Fruit fly (Drosophila melanogaster): ENCODE results near the gene CG32708.

The CG32708 gene

DNA sequence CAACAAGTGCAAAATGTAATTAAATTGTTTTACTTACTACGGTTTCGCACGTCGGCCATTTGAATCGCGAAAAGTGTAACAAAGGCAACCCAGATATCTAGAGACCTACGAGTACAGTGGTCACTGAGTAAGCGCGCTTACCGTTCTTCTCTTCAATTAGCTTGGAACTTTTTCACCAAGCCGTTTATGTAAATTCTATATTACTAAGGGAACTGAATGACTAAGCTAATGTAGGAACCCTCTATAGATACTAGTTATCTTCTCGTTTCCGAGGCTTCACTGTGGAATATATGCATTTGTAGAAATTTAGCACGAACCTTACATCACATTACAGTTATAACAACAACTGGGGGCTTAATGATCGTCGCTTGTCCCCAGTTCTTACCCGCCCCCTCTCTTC is 38.7 kb upstream of the CG32708 start (continued):
- TF ChIP-seq CG11294 (GFP tag; IDR thresholded peaks at IDR 0.05) (peak; percentile 77), fd59A (GFP tag; optimal IDR thresholded peaks at IDR 0.05) (peak; percentile 37), Sox102F (GFP tag; optimal IDR thresholded peaks at IDR 0.05) (no peak), Sox15 (GFP tag; optimal IDR thresholded peaks at IDR 0.05) (peak; percentile 49), CG34406 (GFP tag; optimal IDR thresholded peaks at IDR 0.05) (peak; percentile 5), achi (GFP tag; optimal IDR thresholded peaks at IDR 0.05) (peak; percentile 58), CG6163 (GFP tag; IDR thresholded peaks at IDR 0.05) (peak; percentile 90), CG10631 (GFP tag; optimal IDR thresholded peaks at IDR 0.05) (peak; percentile 45), esn (GFP tag; optimal IDR thresholded peaks at IDR 0.05) (no peak), Eip78C (GFP tag) (peak; percentile 82), ss (GFP tag; optimal IDR thresholded peaks at IDR 0.05) (peak; percentile 16 to 47), fd85E (GFP tag; optimal IDR thresholded peaks at IDR 0.05) (no peak), CG4318 (GFP tag; optimal IDR thresholded peaks at IDR 0.05) (peak; percentile 57)

- TF ChIP-seq Ets21C (GFP tag; optimal IDR thresholded peaks at IDR 0.05) (no peak), Smox (GFP tag; optimal IDR thresholded peaks at IDR 0.05) (peak; percentile 57), Sox14 (GFP tag; optimal IDR thresholded peaks at IDR 0.05) (peak; percentile 74), pdm3 (GFP tag; optimal IDR thresholded peaks at IDR 0.05) (peak; percentile 85), CG9139 (GFP tag; optimal IDR thresholded peaks at IDR 0.05) (peak; percentile 72), Sox15 (GFP tag; optimal IDR thresholded peaks at IDR 0.05) (peak; percentile 34), CG7368 (GFP tag; optimal IDR thresholded peaks at IDR 0.05) (peak; percentile 45), achi (GFP tag; optimal IDR thresholded peaks at IDR 0.05) (peak; percentile 81), Hr39 (GFP tag; optimal IDR thresholded peaks at IDR 0.05) (peak; percentile 17), CG6163 (GFP tag; IDR thresholded peaks at IDR 0.05) (peak; percentile 75), Eip93F (GFP tag; optimal IDR thresholded peaks at IDR 0.05) (no peak), eg (GFP tag; IDR thresholded peaks at IDR 0.05) (peak; percentile 80), ss (GFP tag; optimal IDR thresholded peaks at IDR 0.05) (peak; percentile 79 to 80), topi (GFP tag; optimal IDR thresholded peaks at IDR 0.05) (peak; percentile 67), acj6 (GFP tag; optimal IDR thresholded peaks at IDR 0.05) (peak; percentile 77), CG11762 (GFP tag; optimal IDR thresholded peaks at IDR 0.05; ENCODE audit: insufficient read depth) (peak; percentile 40), CG6808 (GFP tag; optimal IDR thresholded peaks at IDR 0.05) (peak; percentile 88), lz (GFP tag; optimal IDR thresholded peaks at IDR 0.05) (peak; percentile 58), CG10631 (GFP tag; optimal IDR thresholded peaks at IDR 0.05) (peak; percentile 77), Lpt (GFP tag; optimal IDR thresholded peaks at IDR 0.05) (peak; percentile 76), Ets96B (tag; optimal IDR thresholded peaks at IDR 0.05) (peak; percentile 92), Sox102F (GFP tag; optimal IDR thresholded peaks at IDR 0.05) (peak; percentile 48), CG6276 (GFP tag; optimal IDR thresholded peaks at IDR 0.05) (peak; percentile 71), CG3032 (tag; optimal IDR thresholded peaks at IDR 0.05) (peak; percentile 92), Met (GFP tag; optimal IDR thresholded peaks at IDR 0.05) (peak; percentile 52), CG8119 (GFP tag; IDR thresholded peaks at IDR 0.05) (peak; percentile 88), CG3919 (GFP tag; optimal IDR thresholded peaks at IDR 0.05) (peak; percentile 75), CG10669 (GFP tag; optimal IDR thresholded peaks at IDR 0.05) (peak; percentile 82), Eip78C (GFP tag) (peak; percentile 96), CG15336 (GFP tag; IDR thresholded peaks at IDR 0.05) (peak; percentile 89), vri (GFP tag; optimal IDR thresholded peaks at IDR 0.05) (no peak), fd59A (GFP tag; optimal IDR thresholded peaks at IDR 0.05) (peak; percentile 81), CG32006 (GFP tag; optimal IDR thresholded peaks at IDR 0.05) (peak; percentile 87), CG6854 (GFP tag; optimal IDR thresholded peaks at IDR 0.05) (peak; percentile 40), CG11902 (GFP tag; optimal IDR thresholded peaks at IDR 0.05) (peak; percentile 17), fd85E (GFP tag; optimal IDR thresholded peaks at IDR 0.05) (peak; percentile 18), CG4318 (GFP tag; optimal IDR thresholded peaks at IDR 0.05) (peak; percentile 74), Gug (GFP tag; IDR thresholded peaks at IDR 0.05) (peak; percentile 58), cyc (GFP tag; optimal IDR thresholded peaks at IDR 0.05) (peak; percentile 27), CG16779 (tag; optimal IDR thresholded peaks at IDR 0.05) (peak; percentile 65), net (GFP tag; optimal IDR thresholded peaks at IDR 0.05) (peak; percentile 75), Eip75B (GFP tag; optimal IDR thresholded peaks at IDR 0.05) (peak; percentile 76), Blimp-1 (GFP tag; optimal IDR thresholded peaks at IDR 0.05) (no peak), fkh (GFP tag; optimal IDR thresholded peaks at IDR 0.05) (no peak)
These were observed 37.9 kb upstream of the CG32708 start for dm6 chrX:9047725-9048384.

All from whole organism, prepupa.